Fruit fly (Drosophila melanogaster) whole organism, embryonic: ENCODE measurements around the gene CycG.

Source experiments
- BEAF-32 ChIP-seq: fragments of 200-800 bp; sonication (Bioruptor generic); optimal IDR thresholded peaks from 3 replicates; lab custom pipeline; 2017; ENCODE audit warnings: missing biosample characterization, missing genetic modification characterization, mild to moderate bottlenecking, moderate library complexity, missing genetic modification reagents
- Bgb ChIP-seq: fragments of 200-800 bp; sonication (Bioruptor generic); IDR thresholded peaks from 2 replicates; pipeline ENCODE4 v1.3.6; 2022; ENCODE audit warnings: missing biosample characterization, missing genetic modification characterization; ENCODE audit not compliant: partially characterized antibody
- Bteb2 ChIP-seq: fragments of 200-800 bp; sonication (Bioruptor generic); optimal IDR thresholded peaks from 2 replicates; lab custom pipeline; 2016; ENCODE audit warnings: missing biosample characterization, missing genetic modification characterization
- CG12104 ChIP-seq: fragments of 200-800 bp; sonication (Bioruptor generic); optimal IDR thresholded peaks from 3 replicates; lab custom pipeline; 2016; ENCODE audit warnings: missing biosample characterization, missing genetic modification characterization
- CG16813 ChIP-seq: fragments of 200-800 bp; sonication (Bioruptor generic); IDR thresholded peaks from 3 replicates; pipeline ENCODE4 v1.3.6; 2022; ENCODE audit warnings: missing biosample characterization, missing genetic modification characterization; ENCODE audit not compliant: partially characterized antibody
- CG18599 ChIP-seq: fragments of 200-800 bp; sonication (Bioruptor generic); optimal IDR thresholded peaks from 3 replicates; lab custom pipeline; 2017; ENCODE audit warnings: missing biosample characterization, missing genetic modification characterization, mild to moderate bottlenecking, moderate library complexity, missing genetic modification reagents
- CG18619 ChIP-seq: fragments of 200-800 bp; sonication (Bioruptor generic); optimal IDR thresholded peaks from 3 replicates; lab custom pipeline; 2017; ENCODE audit warnings: missing biosample characterization, mild to moderate bottlenecking, missing genetic modification characterization
- CG3407 ChIP-seq: fragments of 200-800 bp; sonication (Bioruptor generic); optimal IDR thresholded peaks from 2 replicates; lab custom pipeline; 2018; ENCODE audit warnings: missing biosample characterization, mild to moderate bottlenecking, missing genetic modification characterization
- CG6791 ChIP-seq: fragments of 200-800 bp; sonication (Bioruptor generic); IDR thresholded peaks from 3 replicates; pipeline ENCODE4 v1.3.6; 2022; ENCODE audit warnings: missing biosample characterization, missing genetic modification characterization; ENCODE audit not compliant: partially characterized antibody
- CG9797 ChIP-seq: fragments of 200-800 bp; sonication (Bioruptor generic); optimal IDR thresholded peaks from 3 replicates; lab custom pipeline; 2018; ENCODE audit warnings: missing biosample characterization, mild to moderate bottlenecking, missing genetic modification characterization
- CG9932 ChIP-seq: fragments of 200-800 bp; sonication (Bioruptor generic); IDR thresholded peaks from 2 replicates; pipeline ENCODE4 v1.3.6; 2022; ENCODE audit warnings: missing biosample characterization, missing genetic modification characterization
- CTCF ChIP-seq: fragments of 200-800 bp; sonication (Bioruptor generic); optimal IDR thresholded peaks from 2 replicates; lab custom pipeline; 2017; ENCODE audit warnings: missing biosample characterization, mild to moderate bottlenecking, missing genetic modification characterization, moderate library complexity
- Camta ChIP-seq: fragments of 200-800 bp; sonication (Bioruptor generic); optimal IDR thresholded peaks from 2 replicates; lab custom pipeline; 2016; ENCODE audit warnings: missing biosample characterization, missing genetic modification characterization
- E2f2 ChIP-seq: fragments of 200-800 bp; sonication (Bioruptor generic); IDR thresholded peaks from 2 replicates; pipeline ENCODE4 v1.3.6; 2022; ENCODE audit warnings: missing biosample characterization, missing genetic modification characterization
- ERR ChIP-seq: fragments of 200-800 bp; sonication (Bioruptor generic); optimal IDR thresholded peaks from 2 replicates; lab custom pipeline; 2016; ENCODE audit warnings: missing biosample characterization, missing genetic modification characterization
- Ets97D ChIP-seq: fragments of 200-800 bp; sonication (Bioruptor generic); optimal IDR thresholded peaks from 3 replicates; lab custom pipeline; 2016; ENCODE audit warnings: missing biosample characterization, missing genetic modification characterization
- HLH3B ChIP-seq: fragments of 200-800 bp; sonication (Bioruptor generic); IDR thresholded peaks from 2 replicates; pipeline ENCODE4 v1.3.6; 2022; ENCODE audit warnings: missing biosample characterization, missing genetic modification characterization
- Hey ChIP-seq: fragments of 200-800 bp; sonication (Bioruptor generic); optimal IDR thresholded peaks from 3 replicates; lab custom pipeline; 2018; ENCODE audit warnings: missing biosample characterization, mild to moderate bottlenecking, missing genetic modification characterization
- Hr51 ChIP-seq, 2 experiments: fragments of 200-800 bp; sonication (Bioruptor generic); optimal IDR thresholded peaks; 2 replicates in 1 of 2; 3 replicates in 1 of 2; lab custom pipeline; 2016 to 2018; ENCODE audit warnings: missing biosample characterization in 2 of 2, missing genetic modification characterization in 2 of 2, mild to moderate bottlenecking in 1 of 2, moderate library complexity in 1 of 2
- Lhr ChIP-seq: fragments of 200-800 bp; sonication (Bioruptor generic); optimal IDR thresholded peaks from 3 replicates; lab custom pipeline; 2017; ENCODE audit warnings: mild to moderate bottlenecking, missing biosample characterization, missing genetic modification reagents, missing genetic modification characterization
- Med ChIP-seq: fragments of 200-800 bp; sonication (Bioruptor generic); peaks from one replicate; lab custom pipeline; 2016; ENCODE audit warnings: missing biosample characterization, missing genetic modification characterization, mild to moderate bottlenecking, inconsistent platforms, moderate library complexity
- NC2β ChIP-seq: fragments of 200-800 bp; sonication (Bioruptor generic); optimal IDR thresholded peaks from 2 replicates; lab custom pipeline; 2016; ENCODE audit warnings: missing biosample characterization, missing genetic modification characterization
- NFAT ChIP-seq: fragments of 200-800 bp; sonication (Bioruptor generic); IDR thresholded peaks from 2 replicates; pipeline ENCODE4 v1.3.6; 2022; ENCODE audit warnings: missing biosample characterization, missing genetic modification characterization
- Scr ChIP-seq: fragments of 200-800 bp; sonication (Bioruptor generic); IDR thresholded peaks from 2 replicates; pipeline ENCODE4 v1.3.6; 2022; ENCODE audit warnings: missing biosample characterization, missing genetic modification characterization; ENCODE audit not compliant: partially characterized antibody
- Side ChIP-seq: fragments of 200-800 bp; sonication (Bioruptor generic); optimal IDR thresholded peaks from 2 replicates; lab custom pipeline; 2016; ENCODE audit warnings: missing biosample characterization, missing genetic modification characterization
- YL-1 ChIP-seq: fragments of 200-800 bp; sonication (Bioruptor generic); optimal IDR thresholded peaks from 3 replicates; lab custom pipeline; 2017; ENCODE audit warnings: missing biosample characterization, mild to moderate bottlenecking, missing genetic modification characterization
- ab ChIP-seq: fragments of 200-800 bp; sonication (Bioruptor generic); optimal IDR thresholded peaks from 2 replicates; lab custom pipeline; 2016; ENCODE audit warnings: missing biosample characterization, missing genetic modification characterization
- ase ChIP-seq: fragments of 200-800 bp; sonication (Bioruptor generic); IDR thresholded peaks from 3 replicates; pipeline ENCODE4 v1.3.6; 2022; ENCODE audit warnings: missing biosample characterization, missing genetic modification characterization
- cato ChIP-seq: fragments of 200-800 bp; sonication (Bioruptor generic); optimal IDR thresholded peaks from 2 replicates; lab custom pipeline; 2016; ENCODE audit warnings: missing biosample characterization, missing genetic modification characterization, borderline replicate concordance
- ci ChIP-seq: fragments of 200-800 bp; sonication (Bioruptor generic); IDR thresholded peaks from 3 replicates; pipeline ENCODE4 v1.3.6; 2022; ENCODE audit warnings: missing biosample characterization, missing genetic modification characterization
- grau ChIP-seq: fragments of 200-800 bp; optimal IDR thresholded peaks from 3 replicates; lab custom pipeline; 2019; ENCODE audit warnings: missing biosample characterization, mild to moderate bottlenecking, missing genetic modification characterization, moderate library complexity
- ham ChIP-seq: fragments of 200-800 bp; sonication (Bioruptor generic); IDR thresholded peaks from 2 replicates; pipeline ENCODE4 v1.3.6; 2022; ENCODE audit warnings: missing biosample characterization, missing genetic modification characterization
- hb ChIP-seq: fragments of 200-800 bp; sonication (Bioruptor generic); IDR thresholded peaks from 3 replicates; pipeline ENCODE4 v1.3.6; 2022; ENCODE audit warnings: missing biosample characterization, missing genetic modification characterization; ENCODE audit not compliant: partially characterized antibody
- hkb ChIP-seq, 2 experiments: fragments of 200-800 bp in 1 of 2; fragments of >200 bp in 1 of 2; sonication (Bioruptor generic) in 1 of 2; IDR thresholded peaks in 1 of 2; optimal IDR thresholded peaks in 1 of 2; 2 replicates each; pipeline versions ENCODE4 v1.3.6 to Lab custom; 2017 to 2022; ENCODE audit warnings: missing biosample characterization in 1 of 2, missing genetic modification characterization in 1 of 2
- knrl ChIP-seq: fragments of 200-800 bp; sonication (Bioruptor generic); IDR thresholded peaks from 3 replicates; pipeline ENCODE4 v1.3.6; 2022; ENCODE audit warnings: missing biosample characterization, missing genetic modification characterization; ENCODE audit not compliant: partially characterized antibody
- nau ChIP-seq: fragments of 200-800 bp; sonication (Bioruptor generic); optimal IDR thresholded peaks from 3 replicates; lab custom pipeline; 2017; ENCODE audit warnings: missing biosample characterization, mild to moderate bottlenecking, missing genetic modification characterization, missing genetic modification reagents
- phol ChIP-seq: fragments of 200-800 bp; sonication (Bioruptor generic); optimal IDR thresholded peaks from 3 replicates; lab custom pipeline; 2018; ENCODE audit warnings: missing biosample characterization, mild to moderate bottlenecking, missing genetic modification characterization, moderate library complexity
- prd ChIP-seq, 3 experiments: fragments of >200 bp in 2 of 3; fragments of 200-800 bp in 1 of 3; sonication (Bioruptor generic) in 1 of 3; optimal IDR thresholded peaks in 2 of 3; IDR thresholded peaks in 1 of 3; 2 replicates in 2 of 3; 3 replicates in 1 of 3; pipeline versions ENCODE4 v1.3.6 to Lab custom; 2017 to 2022; ENCODE audit warnings: missing biosample characterization in 1 of 3, missing genetic modification characterization in 1 of 3
- row ChIP-seq: fragments of 200-800 bp; sonication (Bioruptor generic); IDR thresholded peaks from 3 replicates; pipeline ENCODE4 v1.3.6; 2022; ENCODE audit warnings: missing biosample characterization, missing genetic modification characterization
- sd ChIP-seq: fragments of 200-800 bp; sonication (Bioruptor generic); optimal IDR thresholded peaks from 3 replicates; lab custom pipeline; 2018; ENCODE audit warnings: missing biosample characterization, mild to moderate bottlenecking, missing genetic modification characterization, moderate library complexity
- sens ChIP-seq: fragments of 200-800 bp; sonication (Bioruptor generic); peaks from one replicate; lab custom pipeline; 2016; ENCODE audit warnings: missing biosample characterization, missing genetic modification characterization
- sna ChIP-seq: fragments of 200-800 bp; sonication (Bioruptor generic); IDR thresholded peaks from 2 replicates; pipeline ENCODE4 v1.3.6; 2022; ENCODE audit warnings: missing biosample characterization, missing genetic modification characterization; ENCODE audit not compliant: partially characterized antibody
- stwl ChIP-seq: fragments of 200-800 bp; sonication (Bioruptor generic); optimal IDR thresholded peaks from 3 replicates; lab custom pipeline; 2018; ENCODE audit warnings: missing biosample characterization, mild to moderate bottlenecking, missing genetic modification characterization, moderate library complexity
- tll ChIP-seq, 2 experiments: fragments of 200-800 bp in 1 of 2; fragments of >200 bp in 1 of 2; sonication (Bioruptor generic) in 1 of 2; optimal IDR thresholded peaks; 2 replicates each; lab custom pipeline; 2017 to 2019; ENCODE audit warnings: missing biosample characterization in 2 of 2, missing genetic modification characterization in 2 of 2, mild to moderate bottlenecking in 1 of 2, moderate library complexity in 1 of 2
- trem ChIP-seq: fragments of 200-800 bp; optimal IDR thresholded peaks from 3 replicates; lab custom pipeline; 2019; ENCODE audit warnings: missing biosample characterization, mild to moderate bottlenecking, missing genetic modification characterization, moderate library complexity
- vnd ChIP-seq: fragments of 200-800 bp; sonication (Bioruptor generic); IDR thresholded peaks from 3 replicates; pipeline ENCODE4 v1.3.6; 2022; ENCODE audit warnings: missing biosample characterization, missing genetic modification characterization; ENCODE audit not compliant: partially characterized antibody
- zfh2 ChIP-seq: fragments of 200-800 bp; sonication (Bioruptor generic); optimal IDR thresholded peaks from 2 replicates; lab custom pipeline; 2016; ENCODE audit warnings: missing biosample characterization, missing genetic modification characterization

The CycG gene

dm6 chr3R:31588374-31588773 lies 24.1 kb downstream of the CycG start, which contains the start of gene CG1635 (continued):
- TF ChIP-seq CG3407 (GFP tag; lab: Kevin White, UChicago), result peak; percentile 98
- peak in 1 of 2 experiments; percentile 89 for TF ChIP-seq tll (GFP tag; optimal IDR thresholded peaks at IDR 0.05; lab: Kevin White, UChicago)
- peak; percentile 95 for TF ChIP-seq Hey
- no peak for TF ChIP-seq nau
- peak; percentile 64 for TF ChIP-seq CG9797
- TF ChIP-seq CG12104 (GFP tag; lab: Kevin White, UChicago), result peak; percentile 93
- TF ChIP-seq CG18599, result peak; percentile 100
- TF ChIP-seq ERR (GFP tag; lab: Kevin White, UChicago), result peak; percentile 97
- peak; percentile 99 for TF ChIP-seq grau (tag; lab: Kevin White, UChicago)
- TF ChIP-seq NFAT (GFP tag; lab: Robert Waterston, UW), result peak; percentile 99
- peak; percentile 100 for TF ChIP-seq HLH3B (GFP tag; lab: Robert Waterston, UW)

- peak; percentile 15 for TF ChIP-seq Side (GFP tag; lab: Kevin White, UChicago)
- TF ChIP-seq CG9932 (GFP tag; lab: Robert Waterston, UW), result no peak
- peak; percentile 90 for TF ChIP-seq stwl (tag; lab: Kevin White, UChicago)
- peak; percentile 5 for TF ChIP-seq NC2β (GFP tag; lab: Kevin White, UChicago)
- TF ChIP-seq sens, result peak; percentile 27
- peak; percentile 28; the same call in 1 of the 3 replicates for TF ChIP-seq ci (GFP tag; lab: Robert Waterston, UW)
- peak; percentile 69 for TF ChIP-seq YL-1
- no peak for TF ChIP-seq ab (GFP tag; lab: Kevin White, UChicago)
- peak; percentile 97 for TF ChIP-seq sd (tag; lab: Kevin White, UChicago)
- 0 out of 3 replicates have a peak, but pooled peaks have one; percentile 30 for TF ChIP-seq vnd
- TF ChIP-seq Bteb2 (GFP tag; lab: Kevin White, UChicago), result no peak
- peak; percentile 67 for TF ChIP-seq CG16813 (GFP tag; lab: Robert Waterston, UW)
- peak; percentile 74 for TF ChIP-seq sna (GFP tag; lab: Robert Waterston, UW)
- TF ChIP-seq row (GFP tag; lab: Robert Waterston, UW), result peak; percentile 22; the same call in 1 of the 3 replicates
- TF ChIP-seq Scr (GFP tag; lab: Robert Waterston, UW), result peak; percentile 70
- TF ChIP-seq ase (GFP tag; lab: Robert Waterston, UW), result no peak
- TF ChIP-seq E2f2 (GFP tag; lab: Robert Waterston, UW), result peak; percentile 88
- TF ChIP-seq hkb (optimal IDR thresholded peaks at IDR 0.05; lab: Kevin White, UChicago), result peak; percentile 66
- no peak for TF ChIP-seq hkb (GFP tag; IDR thresholded peaks at IDR 0.05; lab: Robert Waterston, UW)
- no peak for TF ChIP-seq ham
- peak; percentile 68 for TF ChIP-seq BEAF-32 (GFP tag; lab: Kevin White, UChicago)
- TF ChIP-seq Lhr, result peak; percentile 20
- no peak for TF ChIP-seq prd (optimal IDR thresholded peaks at IDR 0.05; lab: Kevin White, UChicago)
- 0 out of 3 replicates have a peak, but pooled peaks have one; percentile 5 for TF ChIP-seq prd (GFP tag; IDR thresholded peaks at IDR 0.05; lab: Robert Waterston, UW)
- no peak for TF ChIP-seq CG18619 (GFP tag; lab: Kevin White, UChicago)
- peak; percentile 21 for TF ChIP-seq CTCF (GFP tag; lab: Kevin White, UChicago)
- peak; percentile 15 for TF ChIP-seq zfh2 (GFP tag; lab: Kevin White, UChicago)
- TF ChIP-seq cato (GFP tag; lab: Kevin White, UChicago), result no peak
- TF ChIP-seq phol (tag; lab: Kevin White, UChicago), result peak; percentile 48
- peak; percentile 0 for TF ChIP-seq Camta (GFP tag; lab: Kevin White, UChicago)
- TF ChIP-seq Bgb (GFP tag; lab: Robert Waterston, UW), result peak; percentile 59; the same call in 1 of the 2 replicates
- TF ChIP-seq Med (GFP tag; lab: Kevin White, UChicago), result peak; percentile 78
- peak; percentile 72 for TF ChIP-seq trem (tag; lab: Kevin White, UChicago)
- TF ChIP-seq Ets97D (GFP tag; lab: Kevin White, UChicago), result peak; percentile 61
- TF ChIP-seq CG6791, result peak; percentile 63; the same call in 2 of the 3 replicates
- TF ChIP-seq Hr51 (GFP tag; optimal IDR thresholded peaks at IDR 0.05; lab: Kevin White, UChicago), result peak in 1 of 2 experiments; percentile 5
- TF ChIP-seq hb (GFP tag; lab: Robert Waterston, UW), result peak; percentile 72; the same call in 2 of the 3 replicates
- peak; percentile 58; the same call in 2 of the 3 replicates for TF ChIP-seq knrl (GFP tag; lab: Robert Waterston, UW)
Measured at dm6 chr3R:31580586-31580994, 31.9 kb downstream of the CycG start, which contains the start of the genes pygo and rod. pygo (minus strand) TSS chr3R:31580699. rod (plus strand) TSS chr3R:31580951.
